Worm (Caenorhabditis elegans): ENCODE data around the gene clc-5.

DNA sequence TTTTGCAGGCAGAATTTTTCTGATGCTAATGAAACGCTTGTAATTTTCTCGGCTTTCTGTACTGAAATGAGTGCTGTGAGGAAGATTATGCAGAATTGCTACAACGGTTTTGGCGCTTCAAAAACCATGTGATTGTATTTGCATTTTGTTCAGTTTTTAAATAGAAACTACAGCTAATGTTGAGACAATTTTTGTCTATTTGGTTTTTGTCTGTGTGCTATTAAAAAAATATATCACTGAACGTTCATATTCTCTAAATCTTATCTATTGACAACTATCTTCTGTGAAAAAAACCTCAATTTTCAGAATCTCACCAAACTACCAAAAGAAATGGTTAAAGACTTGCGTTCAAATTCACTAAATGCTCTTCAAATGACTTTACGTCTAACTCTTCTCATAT, 43.1 kb upstream of the clc-5 start, which contains the start of gene C10A4.6:
- TF ChIP-seq ceh-28 (tag; optimal IDR thresholded peaks at IDR 0.05) (no peak), jun-1 (tag; optimal IDR thresholded peaks at IDR 0.05) (no peak), aly-2 (tag; optimal IDR thresholded peaks at IDR 0.05) (no peak), snpc-4 (tag; optimal IDR thresholded peaks at IDR 0.05) (no peak), ztf-11 (tag; optimal IDR thresholded peaks at IDR 0.05) (no peak), mes-2 (tag; optimal IDR thresholded peaks at IDR 0.05; ENCODE audit: poor library complexity, severe bottlenecking) (no peak), hlh-30 (tag; optimal IDR thresholded peaks at IDR 0.05; ENCODE audit: insufficient read depth) (no peak)

Measured in whole organism, L4 larva.